Worm (Caenorhabditis elegans) whole organism, young adult: ENCODE results near the gene EGAP2.2.

Experiments
- F49E8.2 ChIP-seq: sonication (generic microtip); optimal IDR thresholded peaks from 3 replicates; lab custom pipeline; 2017; ENCODE audit warnings: missing genetic modification characterization, mild to moderate bottlenecking, missing compliant biosample characterization, antibody characterized with exemption, moderate library complexity; ENCODE audit not compliant: insufficient read depth
- K11D2.4 ChIP-seq: fragments of 200-800 bp; sonication (Bioruptor generic); IDR thresholded peaks from 2 replicates; pipeline ENCODE4 v1.3.6; 2022; ENCODE audit warnings: missing genetic modification reagents, missing genetic modification characterization, missing compliant biosample characterization
- efl-1 ChIP-seq: fragments of 150-350 bp; optimal IDR thresholded peaks from 2 replicates; lab custom pipeline; 2014; ENCODE audit warnings: missing biosample characterization, missing genetic modification reagents, missing genetic modification characterization
- pbrm-1 ChIP-seq: fragments of 200-800 bp; sonication (Bioruptor generic); IDR thresholded peaks from 2 replicates; pipeline ENCODE4 v1.3.6; 2022; ENCODE audit warnings: missing genetic modification reagents, missing genetic modification characterization, missing compliant biosample characterization

DNA sequence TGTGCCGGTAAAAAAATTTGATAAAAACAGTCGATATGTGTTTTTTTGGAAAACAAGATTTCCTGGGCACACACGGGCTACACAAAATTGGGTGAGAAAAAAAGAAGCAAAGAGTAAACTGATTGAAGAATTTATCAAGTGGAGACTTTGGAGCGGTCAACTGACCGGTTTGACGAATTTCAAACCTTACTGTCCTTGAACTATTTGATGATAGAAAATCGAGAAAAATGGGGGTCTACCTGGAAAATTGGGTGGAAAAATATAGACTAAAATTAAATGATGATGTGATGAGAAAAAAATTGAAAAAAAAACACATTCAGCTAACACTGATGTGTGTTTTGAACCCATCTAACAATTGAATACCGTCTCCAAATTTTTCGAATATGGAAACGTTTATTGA, 18.9 kb upstream of the EGAP2.2 start, which contains the start of gene C34F11.8:
- TF ChIP-seq F49E8.2 (tag; lab: Kevin White, UChicago) (no peak), efl-1 (GFP tag; lab: Kevin White, UChicago) (no peak), pbrm-1 (GFP tag; lab: Robert Waterston, UW) (no peak), K11D2.4 (GFP tag; lab: Robert Waterston, UW) (no peak)
